Worm (Caenorhabditis elegans): ENCODE results near the gene daf-6.

daf-6 gene

ce11 chrX:14853712-14854217 is 34.5 kb upstream of the daf-6 start, which contains the start of the genes C27C12.1 and C27C12.4 (continued):
- TF ChIP-seq zim-3 (tag; optimal IDR thresholded peaks at IDR 0.05) (no peak), tlf-1 (GFP tag; optimal IDR thresholded peaks at IDR 0.05) (peak; percentile 10), chd-7 (tag; optimal IDR thresholded peaks at IDR 0.05) (peak; percentile 41), ekl-4 (GFP tag; IDR thresholded peaks at IDR 0.05) (peak; percentile 57; the same call in 1 of the 2 replicates), lin-40 (tag; optimal IDR thresholded peaks at IDR 0.05) (peak; percentile 85), rcor-1 (GFP tag; IDR thresholded peaks at IDR 0.05) (peak; percentile 17; the same call in 1 of the 2 replicates), F22D6.2 (tag; optimal IDR thresholded peaks at IDR 0.05) (peak; percentile 14), xnd-1 (tag; optimal IDR thresholded peaks at IDR 0.05) (no peak)

ce11 chrX:14861752-14862151 is 26.5 kb upstream of the daf-6 start, which contains the start of gene dmd-4:
dmd-4 (minus strand) TSS chrX:14861852.
- no peak for TF ChIP-seq tbp1 (GFP tag; optimal IDR thresholded peaks at IDR 0.05)
- no peak for TF ChIP-seq athp-1 (tag; optimal IDR thresholded peaks at IDR 0.05)
- TF ChIP-seq aptf-2 (GFP tag; conservative IDR thresholded peaks at IDR 0.05), result no peak
- no peak for TF ChIP-seq ets-4 (GFP tag; optimal IDR thresholded peaks at IDR 0.05)
- no peak for TF ChIP-seq pbrm-1 (GFP tag; IDR thresholded peaks at IDR 0.05)
- no peak for TF ChIP-seq dpff-1 (tag; optimal IDR thresholded peaks at IDR 0.05)
- TF ChIP-seq lag-1 (GFP tag; IDR thresholded peaks at IDR 0.05), result no peak
- no peak for TF ChIP-seq Y95B8A.8 (GFP tag; IDR thresholded peaks at IDR 0.05)
- no peak for TF ChIP-seq attf-5 (GFP tag; optimal IDR thresholded peaks at IDR 0.05)
- TF ChIP-seq Y53G8AR.9 (GFP tag; conservative IDR thresholded peaks at IDR 0.05), result no peak
- no peak for TF ChIP-seq T07F8.4 (tag; optimal IDR thresholded peaks at IDR 0.05)
- TF ChIP-seq nfya-2 (GFP tag; IDR thresholded peaks at IDR 0.05), result no peak
- no peak for TF ChIP-seq T26A5.8 (tag; optimal IDR thresholded peaks at IDR 0.05)
- no peak for TF ChIP-seq D2030.7 (GFP tag; IDR thresholded peaks at IDR 0.05)
- no peak for TF ChIP-seq let-526 (GFP tag; IDR thresholded peaks at IDR 0.05)
- no peak for TF ChIP-seq F55B11.4 (tag; optimal IDR thresholded peaks at IDR 0.05; ENCODE audit: borderline replicate concordance, insufficient read depth)
- no peak for TF ChIP-seq Y79H2A.3 (GFP tag; conservative IDR thresholded peaks at IDR 0.05)
- TF ChIP-seq ztf-26 (tag; optimal IDR thresholded peaks at IDR 0.05), result no peak

- TF ChIP-seq ztf-28 (GFP tag; IDR thresholded peaks at IDR 0.05) (no peak), die-1 (tag; optimal IDR thresholded peaks at IDR 0.05) (no peak), T26A5.8 (tag; optimal IDR thresholded peaks at IDR 0.05) (no peak), ceh-100 (GFP tag; IDR thresholded peaks at IDR 0.05) (no peak)
Observed at ce11 chrX:14865744-14866143, 22.5 kb upstream of the daf-6 start, which contains the start of gene C27C12.3. C27C12.3 (minus strand) TSS chrX:14865844.

ce11 chrX:14868200-14868599 is 20.1 kb upstream of the daf-6 start, which contains the start of gene F31F6.1:
F31F6.1 (minus strand) TSS chrX:14868300.
- no peak for TF ChIP-seq ceh-91 (GFP tag; IDR thresholded peaks at IDR 0.05)
- no peak for TF ChIP-seq nhr-179 (tag; optimal IDR thresholded peaks at IDR 0.05)
- TF ChIP-seq K12H6.12 (tag; optimal IDR thresholded peaks at IDR 0.05), result no peak
- no peak for TF ChIP-seq let-607 (tag; optimal IDR thresholded peaks at IDR 0.05)
- no peak for TF ChIP-seq mxl-1 (tag; optimal IDR thresholded peaks at IDR 0.05)
- TF ChIP-seq dox-1 (GFP tag; IDR thresholded peaks at IDR 0.05), result no peak
- TF ChIP-seq sea-2 (GFP tag; IDR thresholded peaks at IDR 0.05), result no peak
- no peak for TF ChIP-seq Y79H2A.3 (GFP tag; conservative IDR thresholded peaks at IDR 0.05)
- no peak for TF ChIP-seq tbx-9 (tag; optimal IDR thresholded peaks at IDR 0.05; ENCODE audit: borderline replicate concordance)
- TF ChIP-seq aptf-3 (GFP tag; IDR thresholded peaks at IDR 0.05), result no peak
- TF ChIP-seq fkh-3 (tag; optimal IDR thresholded peaks at IDR 0.05), result no peak
- no peak for TF ChIP-seq gei-17 (GFP tag; optimal IDR thresholded peaks at IDR 0.05)

All from whole organism, young adult.